Worm (Caenorhabditis elegans) whole organism, L4/young adult: ENCODE measurements around the gene C16C8.22.

Experiments used
- W03F9.2 ChIP-seq: fragments of 150-350 bp; optimal IDR thresholded peaks from 2 replicates; lab custom pipeline; 2014; ENCODE audit warnings: missing biosample characterization, missing genetic modification characterization
- dao-5 ChIP-seq: sonication (generic microtip); optimal IDR thresholded peaks from 2 replicates; lab custom pipeline; 2016; ENCODE audit warnings: missing genotype, missing genetic modification characterization, moderate library complexity, missing compliant biosample characterization
- him-1 ChIP-seq: sonication (generic microtip); optimal IDR thresholded peaks from 2 replicates; lab custom pipeline; 2016; ENCODE audit warnings: missing genotype, missing genetic modification reagents, missing genetic modification characterization, missing compliant biosample characterization

DNA sequence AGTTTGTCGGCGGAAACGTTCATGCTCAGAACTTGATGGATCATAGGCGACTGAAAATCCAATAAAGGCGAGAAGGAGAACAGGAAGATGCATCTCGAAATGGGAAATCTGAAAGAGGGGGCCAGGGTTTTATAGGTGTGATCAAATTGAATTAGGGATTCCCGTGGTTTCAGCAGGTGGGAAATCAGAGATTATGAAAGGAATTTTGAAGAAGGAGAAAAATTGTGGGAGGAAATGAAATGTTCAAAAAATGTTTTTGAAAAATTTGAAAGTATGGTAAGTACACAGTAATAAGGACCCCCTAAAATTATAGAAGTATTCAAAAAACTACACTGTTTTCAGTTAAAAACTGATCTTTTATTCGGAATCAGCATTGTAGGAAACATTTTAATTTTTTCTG is 27.5 kb upstream of the C16C8.22 start, which contains the start of gene Y49F6B.20:
- TF ChIP-seq dao-5 (tag; lab: Kevin White, UChicago) (no peak), him-1 (tag; lab: Kevin White, UChicago) (no peak), W03F9.2 (no peak)
